Worm (Caenorhabditis elegans) whole organism, L4/young adult: ENCODE measurements around the gene mfsd-13.2.

Experiments
- dao-5 ChIP-seq: sonication (generic microtip); optimal IDR thresholded peaks from 2 replicates; lab custom pipeline; 2016; ENCODE audit warnings: missing genotype, missing genetic modification characterization, moderate library complexity, missing compliant biosample characterization
- him-1 ChIP-seq: sonication (generic microtip); optimal IDR thresholded peaks from 2 replicates; lab custom pipeline; 2016; ENCODE audit warnings: missing genotype, missing genetic modification reagents, missing genetic modification characterization, missing compliant biosample characterization

DNA sequence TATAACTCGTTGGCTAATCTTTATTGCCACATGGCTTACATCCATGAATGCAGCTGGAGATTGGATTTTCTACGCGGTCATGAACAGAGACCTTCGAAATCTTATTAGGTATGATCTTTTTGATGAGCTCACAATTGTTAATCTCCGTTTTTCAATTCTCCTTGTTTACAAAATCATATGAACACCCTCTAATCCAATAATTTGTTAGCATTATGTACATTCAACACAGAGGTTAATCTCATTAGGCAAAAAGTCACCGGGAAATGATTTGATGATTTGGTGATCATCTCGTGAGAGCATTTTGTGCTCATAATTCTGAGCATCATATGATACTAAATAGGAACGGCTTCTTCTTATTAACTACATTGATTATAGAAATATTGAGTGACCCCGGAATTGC is 19.4 kb downstream of the mfsd-13.2 start:
- TF ChIP-seq him-1 (tag; lab: Kevin White, UChicago) (no peak), dao-5 (tag; lab: Kevin White, UChicago) (no peak)
